Worm (Caenorhabditis elegans) whole organism, L2 larva: ENCODE measurements around the gene rnp-7.

ENCODE experiments used
- C34F6.9 ChIP-seq: fragments of 150-350 bp; optimal IDR thresholded peaks from 2 replicates; lab custom pipeline; 2014; ENCODE audit warnings: missing biosample characterization, missing genetic modification characterization
- F13H6.1 ChIP-seq: sonication (generic microtip); optimal IDR thresholded peaks from 2 replicates; lab custom pipeline; 2016; ENCODE audit warnings: missing genetic modification characterization, missing compliant biosample characterization
- R02D3.7 ChIP-seq: fragments of 150-350 bp; optimal IDR thresholded peaks from 2 replicates; lab custom pipeline; 2014; ENCODE audit warnings: missing biosample characterization, missing genetic modification characterization
- Y55F3AM.14 ChIP-seq: fragments of 200-800 bp; sonication (Bioruptor generic); optimal IDR thresholded peaks from 2 replicates; lab custom pipeline; 2018; ENCODE audit warnings: mild to moderate bottlenecking, missing genetic modification characterization, missing compliant biosample characterization
- ZK546.5 ChIP-seq: sonication (generic microtip); optimal IDR thresholded peaks from 2 replicates; lab custom pipeline; 2017; ENCODE audit warnings: missing biosample characterization, missing genetic modification characterization
- alr-1 ChIP-seq: fragments of 150-350 bp; optimal IDR thresholded peaks from 2 replicates; lab custom pipeline; 2014; ENCODE audit warnings: missing biosample characterization, missing genetic modification characterization
- aly-2 ChIP-seq: fragments of 150-350 bp; optimal IDR thresholded peaks from 2 replicates; lab custom pipeline; 2014; ENCODE audit warnings: missing biosample characterization, missing genetic modification characterization
- ama-1 ChIP-seq: fragments of 150-350 bp; optimal IDR thresholded peaks from 2 replicates; lab custom pipeline; 2018; ENCODE audit warnings: inconsistent platforms
- blmp-1 ChIP-seq: sonication (generic microtip); optimal IDR thresholded peaks from 2 replicates; lab custom pipeline; 2017; ENCODE audit warnings: missing genetic modification characterization, mild to moderate bottlenecking, missing compliant biosample characterization, antibody characterized with exemption, moderate library complexity; ENCODE audit not compliant: insufficient read depth
- ceh-16 ChIP-seq: fragments of 150-350 bp; optimal IDR thresholded peaks from 2 replicates; lab custom pipeline; 2014; ENCODE audit warnings: missing biosample characterization, missing genetic modification characterization
- ceh-82 ChIP-seq: fragments of 150-350 bp; optimal IDR thresholded peaks from 2 replicates; lab custom pipeline; 2014; ENCODE audit warnings: missing biosample characterization, missing genetic modification characterization
- crh-2 ChIP-seq: sonication (generic microtip); optimal IDR thresholded peaks from 2 replicates; lab custom pipeline; 2017; ENCODE audit warnings: missing biosample characterization, missing genetic modification characterization
- dmd-4 ChIP-seq: sonication (generic microtip); optimal IDR thresholded peaks from 2 replicates; lab custom pipeline; 2017; ENCODE audit warnings: missing biosample characterization, missing genetic modification characterization
- egl-27 ChIP-seq: sonication (generic microtip); optimal IDR thresholded peaks from 3 replicates; lab custom pipeline; 2017; ENCODE audit warnings: missing biosample characterization, missing genetic modification reagents, missing genetic modification characterization
- elt-1 ChIP-seq: fragments of 150-350 bp; optimal IDR thresholded peaks from 2 replicates; lab custom pipeline; 2014; ENCODE audit warnings: missing biosample characterization, missing genetic modification characterization
- elt-3 ChIP-seq: sonication (generic microtip); optimal IDR thresholded peaks from 2 replicates; lab custom pipeline; 2017; ENCODE audit warnings: missing biosample characterization, missing genetic modification characterization
- fos-1 ChIP-seq: fragments of 150-350 bp; optimal IDR thresholded peaks from 2 replicates; lab custom pipeline; 2014; ENCODE audit warnings: missing biosample characterization, missing genetic modification characterization
- gmeb-1 ChIP-seq: fragments of 150-350 bp; optimal IDR thresholded peaks from 2 replicates; lab custom pipeline; 2014; ENCODE audit warnings: missing biosample characterization, missing genetic modification characterization
- lin-11 ChIP-seq: fragments of 150-350 bp; sonication (generic microtip); optimal IDR thresholded peaks from 2 replicates; lab custom pipeline; 2014; ENCODE audit warnings: missing biosample characterization, missing genetic modification characterization, inconsistent platforms, mixed read lengths
- lin-13 ChIP-seq: fragments of 150-350 bp; optimal IDR thresholded peaks from 2 replicates; lab custom pipeline; 2014; ENCODE audit warnings: missing biosample characterization, missing genetic modification reagents, missing genetic modification characterization
- lin-39 ChIP-seq: fragments of 150-350 bp; optimal IDR thresholded peaks from 2 replicates; lab custom pipeline; 2014; ENCODE audit warnings: missing biosample characterization, missing genetic modification reagents, missing genetic modification characterization
- lsy-2 ChIP-seq, 2 experiments: fragments of 150-350 bp in 1 of 2; sonication (generic microtip) in 1 of 2; optimal IDR thresholded peaks; 2 replicates each; lab custom pipeline; 2014 to 2017; ENCODE audit warnings: missing biosample characterization in 2 of 2, missing genetic modification characterization in 2 of 2
- mab-5 ChIP-seq: fragments of 150-350 bp; optimal IDR thresholded peaks from 2 replicates; lab custom pipeline; 2014; ENCODE audit warnings: missing biosample characterization, missing genetic modification characterization
- mbf-1 ChIP-seq: sonication (generic microtip); optimal IDR thresholded peaks from 2 replicates; lab custom pipeline; 2017; ENCODE audit warnings: missing biosample characterization, missing genetic modification characterization
- mdl-1 ChIP-seq, 2 experiments: fragments of 150-350 bp in 1 of 2; sonication (generic microtip) in 1 of 2; optimal IDR thresholded peaks; 2 replicates each; lab custom pipeline; 2017; ENCODE audit warnings: missing biosample characterization in 2 of 2, missing genetic modification characterization in 2 of 2
- nhr-10 ChIP-seq: sonication (generic microtip); optimal IDR thresholded peaks from 2 replicates; lab custom pipeline; 2017; ENCODE audit warnings: missing biosample characterization, missing genetic modification characterization
- nhr-11 ChIP-seq: fragments of 150-350 bp; optimal IDR thresholded peaks from 2 replicates; lab custom pipeline; 2014; ENCODE audit warnings: missing biosample characterization, missing genetic modification characterization
- nhr-12 ChIP-seq: fragments of 150-350 bp; optimal IDR thresholded peaks from 2 replicates; lab custom pipeline; 2014; ENCODE audit warnings: missing biosample characterization, missing genetic modification characterization
- nhr-129 ChIP-seq: fragments of 150-350 bp; optimal IDR thresholded peaks from 2 replicates; lab custom pipeline; 2014; ENCODE audit warnings: missing biosample characterization, missing genetic modification characterization
- nhr-21 ChIP-seq: fragments of 150-350 bp; optimal IDR thresholded peaks from 2 replicates; lab custom pipeline; 2014; ENCODE audit warnings: missing biosample characterization, missing genetic modification characterization
- nhr-23 ChIP-seq: fragments of 150-350 bp; optimal IDR thresholded peaks from 2 replicates; lab custom pipeline; 2014; ENCODE audit warnings: missing biosample characterization, missing genetic modification reagents, missing genetic modification characterization
- nhr-237 ChIP-seq: fragments of 150-350 bp; optimal IDR thresholded peaks from 2 replicates; lab custom pipeline; 2014; ENCODE audit warnings: missing biosample characterization, missing genetic modification characterization
- nhr-25 ChIP-seq: fragments of 150-350 bp; sonication (generic microtip); optimal IDR thresholded peaks from 3 replicates; lab custom pipeline; 2014; ENCODE audit warnings: missing biosample characterization, missing genetic modification characterization
- nhr-6 ChIP-seq: fragments of 150-350 bp; optimal IDR thresholded peaks from 2 replicates; lab custom pipeline; 2014; ENCODE audit warnings: missing biosample characterization, missing genetic modification characterization
- nhr-77 ChIP-seq: fragments of 150-350 bp; optimal IDR thresholded peaks from 2 replicates; lab custom pipeline; 2014; ENCODE audit warnings: missing biosample characterization, missing genetic modification characterization
- peb-1 ChIP-seq: fragments of 150-350 bp; optimal IDR thresholded peaks from 2 replicates; lab custom pipeline; 2014; ENCODE audit warnings: missing biosample characterization, missing genetic modification characterization
- sem-4 ChIP-seq: fragments of 150-350 bp; optimal IDR thresholded peaks from 2 replicates; lab custom pipeline; 2014; ENCODE audit warnings: missing biosample characterization, missing genetic modification reagents, missing genetic modification characterization
- skn-1 ChIP-seq: sonication (generic microtip); optimal IDR thresholded peaks from 2 replicates; lab custom pipeline; 2017; ENCODE audit warnings: missing biosample characterization, missing genetic modification characterization
- sma-3 ChIP-seq: sonication (generic microtip); optimal IDR thresholded peaks from 2 replicates; lab custom pipeline; 2016; ENCODE audit warnings: missing genetic modification reagents, missing genetic modification characterization, missing compliant biosample characterization
- sma-9 ChIP-seq, 2 experiments: fragments of 150-350 bp in 1 of 2; sonication (generic microtip) in 1 of 2; optimal IDR thresholded peaks; 2 replicates each; lab custom pipeline; 2014 to 2016; ENCODE audit warnings: missing genetic modification characterization in 2 of 2, mild to moderate bottlenecking in 1 of 2, missing biosample characterization in 1 of 2, missing compliant biosample characterization in 1 of 2, missing genetic modification reagents in 1 of 2, moderate library complexity in 1 of 2
- snpc-4 ChIP-seq: fragments of 150-350 bp; optimal IDR thresholded peaks from 2 replicates; lab custom pipeline; 2014; ENCODE audit warnings: missing biosample characterization, missing genetic modification characterization
- unc-39 ChIP-seq: fragments of 150-350 bp; optimal IDR thresholded peaks from 2 replicates; lab custom pipeline; 2014; ENCODE audit warnings: missing biosample characterization, missing genetic modification characterization
- unc-55 ChIP-seq: fragments of 150-350 bp; sonication (generic microtip); optimal IDR thresholded peaks from 3 replicates; lab custom pipeline; 2014; ENCODE audit warnings: missing biosample characterization, missing genetic modification reagents, missing genetic modification characterization
- unc-62 ChIP-seq: fragments of 150-350 bp; optimal IDR thresholded peaks from 2 replicates; lab custom pipeline; 2014; ENCODE audit warnings: missing biosample characterization, missing genetic modification reagents, missing genetic modification characterization
- zag-1 ChIP-seq: fragments of 150-350 bp; optimal IDR thresholded peaks from 2 replicates; lab custom pipeline; 2014; ENCODE audit warnings: missing biosample characterization, missing genetic modification characterization
- ztf-1 ChIP-seq: fragments of 200-800 bp; sonication (Bioruptor generic); conservative IDR thresholded peaks from 2 replicates; pipeline ENCODE4 v1.3.6; 2022; ENCODE audit warnings: missing genetic modification characterization, missing compliant biosample characterization
- ztf-11 ChIP-seq: sonication (generic microtip); optimal IDR thresholded peaks from 2 replicates; lab custom pipeline; 2017; ENCODE audit warnings: missing biosample characterization, missing genetic modification characterization
- ztf-4 ChIP-seq: fragments of 150-350 bp; optimal IDR thresholded peaks from 2 replicates; lab custom pipeline; 2014; ENCODE audit warnings: missing biosample characterization, missing genetic modification characterization

rnp-7 gene

ce11 chrIII:7198838-7199237 is 37.9 kb upstream of the rnp-7 start, which contains the start of gene pfd-5:
pfd-5 (minus strand) TSS chrIII:7198884.
- TF ChIP-seq nhr-129 (tag; lab: Kevin White, UChicago) (no peak), nhr-23 (tag; lab: Kevin White, UChicago) (no peak), ceh-82 (no peak), alr-1 (tag; lab: Kevin White, UChicago) (no peak), mdl-1 (tag; optimal IDR thresholded peaks at IDR 0.05; lab: Kevin White, UChicago) (no peak), nhr-6 (tag; lab: Kevin White, UChicago) (no peak), unc-55 (GFP tag; lab: Kevin White, UChicago) (peak; percentile 78), C34F6.9 (tag; lab: Kevin White, UChicago) (peak; percentile 65), nhr-12 (no peak), ztf-4 (no peak), dmd-4 (tag; lab: Kevin White, UChicago) (no peak), nhr-25 (tag; lab: Kevin White, UChicago) (peak; percentile 37), Y55F3AM.14 (no peak), unc-39 (tag; lab: Kevin White, UChicago) (no peak), nhr-237 (tag; lab: Kevin White, UChicago) (no peak), sma-9 (GFP tag; optimal IDR thresholded peaks at IDR 0.05; lab: Kevin White, UChicago) (peak; percentile 69), sma-9 (tag; optimal IDR thresholded peaks at IDR 0.05; lab: Kevin White, UChicago) (no peak), lsy-2 (tag; optimal IDR thresholded peaks at IDR 0.05; lab: Kevin White, UChicago) (peak; percentile 46 to 85), ztf-1 (GFP tag; lab: Robert Waterston, UW) (no peak), lin-13 (peak; percentile 22), aly-2 (tag; lab: Kevin White, UChicago) (no peak), ama-1 (lab: Kevin White, UChicago) (no peak), mbf-1 (tag; lab: Kevin White, UChicago) (no peak), lin-11 (tag; lab: Kevin White, UChicago) (peak; percentile 27), nhr-21 (tag; lab: Kevin White, UChicago) (peak; percentile 20), egl-27 (tag; lab: Kevin White, UChicago) (peak; percentile 33), crh-2 (tag; lab: Kevin White, UChicago) (peak; percentile 35), peb-1 (tag; lab: Kevin White, UChicago) (no peak), ztf-11 (no peak), mab-5 (tag; lab: Kevin White, UChicago) (no peak), sma-3 (GFP tag; lab: Kevin White, UChicago) (peak; percentile 63), F13H6.1 (tag; lab: Kevin White, UChicago) (peak; percentile 49), ZK546.5 (tag; lab: Kevin White, UChicago) (no peak), fos-1 (tag; lab: Kevin White, UChicago) (peak; percentile 29), elt-1 (no peak), lin-39 (tag; lab: Kevin White, UChicago) (no peak), R02D3.7 (no peak), gmeb-1 (peak; percentile 94), snpc-4 (peak; percentile 7), nhr-10 (tag; lab: Kevin White, UChicago) (no peak), elt-3 (tag; lab: Kevin White, UChicago) (no peak), sem-4 (no peak), ceh-16 (tag; lab: Kevin White, UChicago) (no peak), blmp-1 (tag; lab: Kevin White, UChicago) (no peak), skn-1 (no peak), nhr-11 (tag; lab: Kevin White, UChicago) (no peak), unc-62 (no peak), zag-1 (tag; lab: Kevin White, UChicago) (no peak), nhr-77 (tag; lab: Kevin White, UChicago) (no peak)
